Worm (Caenorhabditis elegans) whole organism, mixed stage, embryonic: ENCODE results near the gene Y43F8B.3.

Experiments
- ces-1 ChIP-seq: fragments of 150-350 bp; optimal IDR thresholded peaks from 2 replicates; lab custom pipeline; 2014; ENCODE audit warnings: missing biosample characterization, missing genetic modification reagents, missing genetic modification characterization
- lin-13 ChIP-seq: fragments of 150-350 bp; optimal IDR thresholded peaks from 2 replicates; lab custom pipeline; 2014; ENCODE audit warnings: missing biosample characterization, missing genetic modification characterization
- mep-1 ChIP-seq: fragments of 150-350 bp; optimal IDR thresholded peaks from 2 replicates; lab custom pipeline; 2017; ENCODE audit warnings: missing biosample characterization, missing genetic modification reagents, missing genetic modification characterization, inconsistent platforms
- nhr-12 ChIP-seq: fragments of 150-350 bp; optimal IDR thresholded peaks from 2 replicates; lab custom pipeline; 2014; ENCODE audit warnings: missing biosample characterization, missing genetic modification characterization
- unc-39 ChIP-seq: fragments of 150-350 bp; optimal IDR thresholded peaks from 2 replicates; lab custom pipeline; 2014; ENCODE audit warnings: missing biosample characterization, missing genetic modification characterization

ce11 chrV:19467574-19467973 is 35.3 kb upstream of the Y43F8B.3 start, which contains the start of gene Y43F8B.23:
- TF ChIP-seq mep-1 (tag; lab: Kevin White, UChicago) (no peak), ces-1 (GFP tag; lab: Kevin White, UChicago) (no peak), lin-13 (tag; lab: Kevin White, UChicago) (no peak), unc-39 (tag; lab: Kevin White, UChicago) (no peak), nhr-12 (tag; lab: Kevin White, UChicago) (no peak)
